Fruit fly (Drosophila melanogaster): ENCODE results near the gene CG3815.

DNA sequence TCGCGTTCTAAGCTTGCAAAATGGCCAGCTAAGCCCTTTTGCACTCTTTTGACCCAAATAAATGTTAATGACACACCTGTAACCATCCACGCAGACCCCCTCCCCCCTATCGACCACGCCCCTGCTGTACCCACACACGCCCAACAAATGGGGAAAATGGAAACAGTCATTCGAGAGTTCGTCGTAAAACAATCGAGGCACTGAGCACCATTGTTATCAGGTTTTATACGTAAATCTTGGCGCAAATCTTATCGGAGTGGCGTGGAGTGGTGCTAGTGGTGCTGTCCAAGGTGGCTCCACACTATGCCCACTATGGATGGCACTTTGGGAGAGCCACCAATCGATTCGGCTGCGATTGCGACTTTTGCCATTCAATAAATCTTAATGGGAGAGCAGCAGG lies 30.7 kb upstream of the CG3815 start:
- no peak for TF ChIP-seq Sox15 (GFP tag; optimal IDR thresholded peaks at IDR 0.05)
- no peak for TF ChIP-seq CG31627 (GFP tag; optimal IDR thresholded peaks at IDR 0.05)
- TF ChIP-seq Hr39 (GFP tag; optimal IDR thresholded peaks at IDR 0.05), result no peak
- TF ChIP-seq Blimp-1 (GFP tag; optimal IDR thresholded peaks at IDR 0.05), result no peak
- no peak for TF ChIP-seq eg (GFP tag; IDR thresholded peaks at IDR 0.05)
